Worm (Caenorhabditis elegans) whole organism, mixed stage, embryonic: Measurements from ENCODE around the gene irld-33.

Experiments used
- bed-3 ChIP-seq: fragments of 200-800 bp; sonication (Bioruptor generic); optimal IDR thresholded peaks from 3 replicates; lab custom pipeline; 2018; ENCODE audit warnings: mild to moderate bottlenecking, missing genetic modification characterization, moderate library complexity, missing compliant biosample characterization
- blmp-1 ChIP-seq: fragments of 150-350 bp; optimal IDR thresholded peaks from 2 replicates; lab custom pipeline; 2014; ENCODE audit warnings: missing biosample characterization, missing genetic modification characterization
- ceh-39 ChIP-seq: fragments of 150-350 bp; optimal IDR thresholded peaks from 2 replicates; lab custom pipeline; 2014; ENCODE audit warnings: missing biosample characterization, missing genetic modification characterization
- ceh-43 ChIP-seq: fragments of 200-800 bp; sonication (Bioruptor generic); optimal IDR thresholded peaks from 2 replicates; lab custom pipeline; 2018; ENCODE audit warnings: mild to moderate bottlenecking, missing genetic modification characterization, moderate library complexity, missing compliant biosample characterization
- ceh-83 ChIP-seq: fragments of 200-800 bp; sonication (Bioruptor generic); optimal IDR thresholded peaks from 2 replicates; lab custom pipeline; 2018; ENCODE audit warnings: mild to moderate bottlenecking, missing genetic modification characterization, missing compliant biosample characterization
- cnd-1 ChIP-seq: fragments of 200-800 bp; sonication (Bioruptor generic); optimal IDR thresholded peaks from 2 replicates; lab custom pipeline; 2018; ENCODE audit warnings: mild to moderate bottlenecking, missing genetic modification characterization, missing compliant biosample characterization
- drap-1 ChIP-seq: fragments of 200-800 bp; sonication (Bioruptor generic); optimal IDR thresholded peaks from 3 replicates; lab custom pipeline; 2018; ENCODE audit warnings: mild to moderate bottlenecking, missing genetic modification characterization, missing compliant biosample characterization
- elt-1 ChIP-seq: sonication (generic microtip); optimal IDR thresholded peaks from 2 replicates; lab custom pipeline; 2017; ENCODE audit warnings: missing genetic modification characterization, mild to moderate bottlenecking, missing compliant biosample characterization, antibody characterized with exemption, moderate library complexity, borderline replicate concordance; ENCODE audit not compliant: insufficient read depth
- flh-1 ChIP-seq: fragments of 200-800 bp; sonication (Bioruptor generic); optimal IDR thresholded peaks from 2 replicates; lab custom pipeline; 2018; ENCODE audit warnings: mild to moderate bottlenecking, missing genetic modification characterization, moderate library complexity, missing compliant biosample characterization
- hlh-1 ChIP-seq: fragments of 150-350 bp; optimal IDR thresholded peaks from 2 replicates; lab custom pipeline; 2014; ENCODE audit warnings: missing biosample characterization, missing genetic modification reagents, missing genetic modification characterization
- lin-32 ChIP-seq: fragments of 200-800 bp; sonication (Bioruptor generic); optimal IDR thresholded peaks from 2 replicates; lab custom pipeline; 2018; ENCODE audit warnings: mild to moderate bottlenecking, missing genetic modification characterization, missing compliant biosample characterization
- lsy-2 ChIP-seq: fragments of 150-350 bp; optimal IDR thresholded peaks from 2 replicates; lab custom pipeline; 2014; ENCODE audit warnings: missing biosample characterization, missing genetic modification characterization
- mab-5 ChIP-seq: fragments of 150-350 bp; optimal IDR thresholded peaks from 2 replicates; lab custom pipeline; 2014; ENCODE audit warnings: missing biosample characterization, missing genetic modification characterization
- mls-2 ChIP-seq: sonication (generic microtip); optimal IDR thresholded peaks from 2 replicates; lab custom pipeline; 2016; ENCODE audit warnings: mild to moderate bottlenecking, missing genetic modification characterization, moderate library complexity, missing compliant biosample characterization
- nhr-12 ChIP-seq: fragments of 150-350 bp; optimal IDR thresholded peaks from 2 replicates; lab custom pipeline; 2014; ENCODE audit warnings: missing biosample characterization, missing genetic modification characterization
- nhr-2 ChIP-seq: fragments of 150-350 bp; optimal IDR thresholded peaks from 2 replicates; lab custom pipeline; 2014; ENCODE audit warnings: missing biosample characterization, missing genetic modification characterization
- nhr-28 ChIP-seq: fragments of 150-350 bp; optimal IDR thresholded peaks from 2 replicates; lab custom pipeline; 2014; ENCODE audit warnings: missing biosample characterization, missing genetic modification characterization
- nhr-76 ChIP-seq: sonication (generic microtip); optimal IDR thresholded peaks from 2 replicates; lab custom pipeline; 2017; ENCODE audit warnings: missing biosample characterization, missing genetic modification characterization
- pha-4 ChIP-seq: fragments of 150-350 bp; optimal IDR thresholded peaks from 2 replicates; lab custom pipeline; 2018; ENCODE audit warnings: missing biosample characterization, missing genetic modification reagents, missing genetic modification characterization
- sem-2 ChIP-seq: fragments of 200-800 bp; sonication (Bioruptor generic); optimal IDR thresholded peaks from 2 replicates; lab custom pipeline; 2018; ENCODE audit warnings: mild to moderate bottlenecking, missing genetic modification characterization, missing compliant biosample characterization
- snpc-4 ChIP-seq: fragments of 150-350 bp; optimal IDR thresholded peaks from 2 replicates; lab custom pipeline; 2014; ENCODE audit warnings: missing biosample characterization, missing genetic modification characterization
- sptf-1 ChIP-seq: sonication (generic microtip); optimal IDR thresholded peaks from 2 replicates; lab custom pipeline; 2017; ENCODE audit warnings: mild to moderate bottlenecking, missing genetic modification characterization, moderate library complexity, missing compliant biosample characterization
- tbx-8 ChIP-seq: fragments of 200-800 bp; sonication (Bioruptor generic); optimal IDR thresholded peaks from 2 replicates; lab custom pipeline; 2018; ENCODE audit warnings: mild to moderate bottlenecking, missing genetic modification characterization, moderate library complexity, missing compliant biosample characterization
- unc-39 ChIP-seq: fragments of 150-350 bp; optimal IDR thresholded peaks from 2 replicates; lab custom pipeline; 2014; ENCODE audit warnings: missing biosample characterization, missing genetic modification characterization
- unc-62 ChIP-seq: fragments of 150-350 bp; optimal IDR thresholded peaks from 2 replicates; lab custom pipeline; 2014; ENCODE audit warnings: missing biosample characterization, missing genetic modification reagents, missing genetic modification characterization
- zip-8 ChIP-seq: fragments of 150-350 bp; optimal IDR thresholded peaks from 2 replicates; lab custom pipeline; 2014; ENCODE audit warnings: missing biosample characterization, missing genetic modification characterization

The irld-33 gene

ce11 chrII:1714772-1715353 lies 24.0 kb upstream of the irld-33 start, which contains the start of gene btb-6:
Gene btb-6, plus strand, starts transcription at chrII:1715303.
- TF ChIP-seq bed-3 (GFP tag; lab: Kevin White, UChicago) (no peak), drap-1 (GFP tag; lab: Kevin White, UChicago) (no peak), ceh-43 (GFP tag; lab: Kevin White, UChicago) (no peak), snpc-4 (tag; lab: Kevin White, UChicago) (no peak), blmp-1 (tag; lab: Kevin White, UChicago) (no peak), lin-32 (GFP tag; lab: Kevin White, UChicago) (no peak), mab-5 (tag; lab: Kevin White, UChicago) (no peak), ceh-39 (tag; lab: Kevin White, UChicago) (peak; percentile 9), cnd-1 (tag; lab: Kevin White, UChicago) (peak; percentile 4), sem-2 (no peak), tbx-8 (GFP tag; lab: Kevin White, UChicago) (no peak), zip-8 (tag; lab: Kevin White, UChicago) (no peak), unc-39 (tag; lab: Kevin White, UChicago) (no peak), nhr-2 (tag; lab: Kevin White, UChicago) (peak; percentile 69)

DNA sequence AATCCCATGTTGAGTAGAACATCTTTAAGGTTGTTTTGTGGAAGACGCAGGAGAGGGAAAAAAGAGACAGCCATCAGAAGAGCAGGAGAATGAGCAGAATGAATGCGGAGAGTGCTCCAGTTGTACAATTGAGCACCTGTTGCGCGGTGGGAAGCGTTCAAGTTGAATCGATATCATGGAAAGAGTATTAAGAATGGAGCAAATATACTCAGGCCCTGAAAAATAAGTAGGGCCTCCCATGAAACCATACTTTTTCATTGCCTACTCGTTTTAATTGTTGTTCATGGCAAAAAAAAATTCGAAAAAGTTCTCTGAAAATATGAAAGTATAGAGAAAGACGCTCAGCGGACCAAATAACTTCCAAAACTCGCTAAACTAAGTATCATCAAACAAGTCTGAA lies 19.7 kb upstream of the irld-33 start, which contains the start of gene fbxb-48:
Gene fbxb-48 (minus strand): TSS at position 101 of the 400 bp plus-strand sequence.
- TF ChIP-seq hlh-1 (tag; lab: Kevin White, UChicago) (peak; percentile 50), lsy-2 (tag; lab: Kevin White, UChicago) (no peak)
- TF ChIP-seq, all 35 proteins: peak for 1

ce11 chrII:1722394-1722793 lies 16.5 kb upstream of the irld-33 start, which contains the start of the genes fbxb-5 and btb-8:
Gene fbxb-5, minus strand, starts transcription at chrII:1722494.
Gene btb-8, plus strand, starts transcription at chrII:1722770.
- TF ChIP-seq mab-5 (tag; lab: Kevin White, UChicago): no peak
- TF ChIP-seq, all 35 proteins: peak for 0

- TF ChIP-seq nhr-2 (tag; lab: Kevin White, UChicago) (no peak), cnd-1 (tag; lab: Kevin White, UChicago) (no peak), flh-1 (GFP tag; lab: Kevin White, UChicago) (no peak), nhr-12 (tag; lab: Kevin White, UChicago) (no peak), snpc-4 (tag; lab: Kevin White, UChicago) (no peak)
Observed at ce11 chrII:1724314-1724713, 14.5 kb upstream of the irld-33 start, which contains the start of gene fbxb-11. Gene fbxb-11, plus strand, starts transcription at chrII:1724614.

DNA sequence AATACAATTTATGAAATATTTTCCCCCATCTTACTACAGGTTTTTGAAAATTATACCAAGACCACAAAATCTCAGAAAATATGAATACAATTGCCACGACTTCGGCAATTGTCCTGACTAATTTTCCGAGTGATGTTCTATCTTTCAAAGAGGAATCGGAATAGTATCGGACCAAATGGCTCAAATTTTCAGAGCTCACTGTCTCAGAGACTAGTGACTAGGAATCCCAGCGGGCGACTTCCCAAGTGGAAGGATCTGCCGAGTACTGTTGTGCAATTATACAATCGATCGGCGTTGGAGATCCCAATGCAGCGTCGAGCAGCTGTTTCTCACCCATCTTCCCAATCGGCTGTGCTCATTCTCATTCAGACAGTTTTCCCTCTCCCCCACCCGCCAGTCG lies 13.1 kb upstream of the irld-33 start, which contains the start of gene F45C12.17:
Gene F45C12.17 (plus strand): TSS at position 377 of the 400 bp plus-strand sequence.
- TF ChIP-seq ceh-39 (tag; lab: Kevin White, UChicago) (peak; percentile 12), bed-3 (GFP tag; lab: Kevin White, UChicago) (no peak), sptf-1 (no peak), elt-1 (tag; lab: Kevin White, UChicago) (no peak), nhr-28 (tag; lab: Kevin White, UChicago) (no peak), unc-62 (no peak), blmp-1 (tag; lab: Kevin White, UChicago) (no peak), unc-39 (tag; lab: Kevin White, UChicago) (no peak), mls-2 (tag; lab: Kevin White, UChicago) (no peak)

- TF ChIP-seq ceh-39 (tag; lab: Kevin White, UChicago) (no peak), nhr-2 (tag; lab: Kevin White, UChicago) (no peak), nhr-76 (tag; lab: Kevin White, UChicago) (no peak), pha-4 (tag; lab: Kevin White, UChicago) (no peak), ceh-83 (GFP tag; lab: Kevin White, UChicago) (no peak), drap-1 (GFP tag; lab: Kevin White, UChicago) (no peak), unc-39 (tag; lab: Kevin White, UChicago) (no peak)
Observed at ce11 chrII:1728253-1728652, 10.6 kb upstream of the irld-33 start, which contains the start of gene btb-9. Gene btb-9, plus strand, starts transcription at chrII:1728506.
